Worm (Caenorhabditis elegans) whole organism, midembryonic: ENCODE results near the gene cyp-25A3.

Source experiments
- T22C8.4 ChIP-seq: fragments of 200-800 bp; sonication (Bioruptor generic); IDR thresholded peaks from 2 replicates; pipeline ENCODE4 v1.3.6; 2022; ENCODE audit warnings: missing genetic modification characterization, missing compliant biosample characterization
- cog-1 ChIP-seq: sonication (generic microtip); optimal IDR thresholded peaks from 2 replicates; lab custom pipeline; 2016; ENCODE audit warnings: missing genetic modification characterization, missing compliant biosample characterization
- flt-1 ChIP-seq: fragments of 200-800 bp; sonication (Bioruptor generic); IDR thresholded peaks from 2 replicates; pipeline ENCODE4 v1.3.6; 2022; ENCODE audit warnings: missing genetic modification characterization, missing compliant biosample characterization
- klf-2 ChIP-seq: fragments of 200-800 bp; sonication (Bioruptor generic); conservative IDR thresholded peaks from 2 replicates; pipeline ENCODE4 v1.3.6; 2022; ENCODE audit warnings: missing genetic modification reagents, missing genetic modification characterization, missing compliant biosample characterization
- med-1 ChIP-seq: sonication (generic microtip); optimal IDR thresholded peaks from 2 replicates; lab custom pipeline; 2017; ENCODE audit warnings: missing genetic modification characterization, mild to moderate bottlenecking, missing compliant biosample characterization, antibody characterized with exemption, missing genetic modification reagents; ENCODE audit not compliant: insufficient read depth
- ref-1 ChIP-seq: fragments of 200-800 bp; sonication (Bioruptor generic); conservative IDR thresholded peaks from 2 replicates; pipeline ENCODE4 v1.3.6; 2022; ENCODE audit warnings: missing genetic modification reagents, missing genetic modification characterization, missing compliant biosample characterization
- tab-1 ChIP-seq: fragments of 200-800 bp; sonication (Bioruptor generic); IDR thresholded peaks from 2 replicates; pipeline ENCODE4 v1.3.6; 2022; ENCODE audit warnings: missing genetic modification characterization, missing compliant biosample characterization
- ztf-23 ChIP-seq: fragments of 200-800 bp; sonication (Bioruptor generic); IDR thresholded peaks from 2 replicates; pipeline ENCODE4 v1.3.6; 2022; ENCODE audit warnings: missing genetic modification reagents, missing genetic modification characterization, missing compliant biosample characterization
- ztf-29 ChIP-seq: fragments of 200-800 bp; sonication (Bioruptor generic); IDR thresholded peaks from 2 replicates; pipeline ENCODE4 v1.3.6; 2022; ENCODE audit warnings: missing genetic modification reagents, missing genetic modification characterization, missing compliant biosample characterization

cyp-25A3 gene

ce11 chrIII:3789688-3790371 is 49.7 kb downstream of the cyp-25A3 start:
- TF ChIP-seq med-1 (no peak), tab-1 (GFP tag; lab: Robert Waterston, UW) (no peak), ztf-29 (GFP tag; lab: Robert Waterston, UW) (no peak), ref-1 (no peak), cog-1 (no peak), ztf-23 (GFP tag; lab: Robert Waterston, UW) (no peak), T22C8.4 (no peak), flt-1 (GFP tag; lab: Robert Waterston, UW) (no peak), klf-2 (GFP tag; lab: Robert Waterston, UW) (no peak)
